Worm (Caenorhabditis elegans) whole organism, L2 larva: ENCODE measurements around the gene prx-3.
A peak's percentile ranks its signal among the peaks of the same experiment; 100 is the strongest.

Experiments used
- C34F6.9 ChIP-seq: fragments of 150-350 bp; optimal IDR thresholded peaks from 2 replicates; lab custom pipeline; 2014; ENCODE audit warnings: missing biosample characterization, missing genetic modification characterization
- F13H6.1 ChIP-seq: sonication (generic microtip); optimal IDR thresholded peaks from 2 replicates; lab custom pipeline; 2016; ENCODE audit warnings: missing genetic modification characterization, missing compliant biosample characterization
- R02D3.7 ChIP-seq: fragments of 150-350 bp; optimal IDR thresholded peaks from 2 replicates; lab custom pipeline; 2014; ENCODE audit warnings: missing biosample characterization, missing genetic modification characterization
- Y55F3AM.14 ChIP-seq: fragments of 200-800 bp; sonication (Bioruptor generic); optimal IDR thresholded peaks from 2 replicates; lab custom pipeline; 2018; ENCODE audit warnings: mild to moderate bottlenecking, missing genetic modification characterization, missing compliant biosample characterization
- ZK546.5 ChIP-seq: sonication (generic microtip); optimal IDR thresholded peaks from 2 replicates; lab custom pipeline; 2017; ENCODE audit warnings: missing biosample characterization, missing genetic modification characterization
- aly-2 ChIP-seq: fragments of 150-350 bp; optimal IDR thresholded peaks from 2 replicates; lab custom pipeline; 2014; ENCODE audit warnings: missing biosample characterization, missing genetic modification characterization
- ama-1 ChIP-seq: fragments of 150-350 bp; optimal IDR thresholded peaks from 2 replicates; lab custom pipeline; 2018; ENCODE audit warnings: inconsistent platforms
- blmp-1 ChIP-seq: sonication (generic microtip); optimal IDR thresholded peaks from 2 replicates; lab custom pipeline; 2017; ENCODE audit warnings: missing genetic modification characterization, mild to moderate bottlenecking, missing compliant biosample characterization, antibody characterized with exemption, moderate library complexity; ENCODE audit not compliant: insufficient read depth
- ceh-16 ChIP-seq: fragments of 150-350 bp; optimal IDR thresholded peaks from 2 replicates; lab custom pipeline; 2014; ENCODE audit warnings: missing biosample characterization, missing genetic modification characterization
- crh-2 ChIP-seq: sonication (generic microtip); optimal IDR thresholded peaks from 2 replicates; lab custom pipeline; 2017; ENCODE audit warnings: missing biosample characterization, missing genetic modification characterization
- dmd-4 ChIP-seq: sonication (generic microtip); optimal IDR thresholded peaks from 2 replicates; lab custom pipeline; 2017; ENCODE audit warnings: missing biosample characterization, missing genetic modification characterization
- egl-27 ChIP-seq: sonication (generic microtip); optimal IDR thresholded peaks from 3 replicates; lab custom pipeline; 2017; ENCODE audit warnings: missing biosample characterization, missing genetic modification reagents, missing genetic modification characterization
- elt-1 ChIP-seq: fragments of 150-350 bp; optimal IDR thresholded peaks from 2 replicates; lab custom pipeline; 2014; ENCODE audit warnings: missing biosample characterization, missing genetic modification characterization
- fos-1 ChIP-seq: fragments of 150-350 bp; optimal IDR thresholded peaks from 2 replicates; lab custom pipeline; 2014; ENCODE audit warnings: missing biosample characterization, missing genetic modification characterization
- gmeb-1 ChIP-seq: fragments of 150-350 bp; optimal IDR thresholded peaks from 2 replicates; lab custom pipeline; 2014; ENCODE audit warnings: missing biosample characterization, missing genetic modification characterization
- lin-11 ChIP-seq: fragments of 150-350 bp; sonication (generic microtip); optimal IDR thresholded peaks from 2 replicates; lab custom pipeline; 2014; ENCODE audit warnings: missing biosample characterization, missing genetic modification characterization, inconsistent platforms, mixed read lengths
- lin-13 ChIP-seq: fragments of 150-350 bp; optimal IDR thresholded peaks from 2 replicates; lab custom pipeline; 2014; ENCODE audit warnings: missing biosample characterization, missing genetic modification reagents, missing genetic modification characterization
- lsy-2 ChIP-seq, 2 experiments: fragments of 150-350 bp in 1 of 2; sonication (generic microtip) in 1 of 2; optimal IDR thresholded peaks; 2 replicates each; lab custom pipeline; 2014 to 2017; ENCODE audit warnings: missing biosample characterization in 2 of 2, missing genetic modification characterization in 2 of 2
- mab-5 ChIP-seq: fragments of 150-350 bp; optimal IDR thresholded peaks from 2 replicates; lab custom pipeline; 2014; ENCODE audit warnings: missing biosample characterization, missing genetic modification characterization
- mdl-1 ChIP-seq, 2 experiments: fragments of 150-350 bp in 1 of 2; sonication (generic microtip) in 1 of 2; optimal IDR thresholded peaks; 2 replicates each; lab custom pipeline; 2017; ENCODE audit warnings: missing biosample characterization in 2 of 2, missing genetic modification characterization in 2 of 2
- nhr-10 ChIP-seq: sonication (generic microtip); optimal IDR thresholded peaks from 2 replicates; lab custom pipeline; 2017; ENCODE audit warnings: missing biosample characterization, missing genetic modification characterization
- nhr-11 ChIP-seq: fragments of 150-350 bp; optimal IDR thresholded peaks from 2 replicates; lab custom pipeline; 2014; ENCODE audit warnings: missing biosample characterization, missing genetic modification characterization
- nhr-12 ChIP-seq: fragments of 150-350 bp; optimal IDR thresholded peaks from 2 replicates; lab custom pipeline; 2014; ENCODE audit warnings: missing biosample characterization, missing genetic modification characterization
- nhr-129 ChIP-seq: fragments of 150-350 bp; optimal IDR thresholded peaks from 2 replicates; lab custom pipeline; 2014; ENCODE audit warnings: missing biosample characterization, missing genetic modification characterization
- nhr-21 ChIP-seq: fragments of 150-350 bp; optimal IDR thresholded peaks from 2 replicates; lab custom pipeline; 2014; ENCODE audit warnings: missing biosample characterization, missing genetic modification characterization
- nhr-23 ChIP-seq: fragments of 150-350 bp; optimal IDR thresholded peaks from 2 replicates; lab custom pipeline; 2014; ENCODE audit warnings: missing biosample characterization, missing genetic modification reagents, missing genetic modification characterization
- nhr-237 ChIP-seq: fragments of 150-350 bp; optimal IDR thresholded peaks from 2 replicates; lab custom pipeline; 2014; ENCODE audit warnings: missing biosample characterization, missing genetic modification characterization
- nhr-25 ChIP-seq: fragments of 150-350 bp; sonication (generic microtip); optimal IDR thresholded peaks from 3 replicates; lab custom pipeline; 2014; ENCODE audit warnings: missing biosample characterization, missing genetic modification characterization
- nhr-6 ChIP-seq: fragments of 150-350 bp; optimal IDR thresholded peaks from 2 replicates; lab custom pipeline; 2014; ENCODE audit warnings: missing biosample characterization, missing genetic modification characterization
- peb-1 ChIP-seq: fragments of 150-350 bp; optimal IDR thresholded peaks from 2 replicates; lab custom pipeline; 2014; ENCODE audit warnings: missing biosample characterization, missing genetic modification characterization
- sma-3 ChIP-seq: sonication (generic microtip); optimal IDR thresholded peaks from 2 replicates; lab custom pipeline; 2016; ENCODE audit warnings: missing genetic modification reagents, missing genetic modification characterization, missing compliant biosample characterization
- sma-9 ChIP-seq, 2 experiments: fragments of 150-350 bp in 1 of 2; sonication (generic microtip) in 1 of 2; optimal IDR thresholded peaks; 2 replicates each; lab custom pipeline; 2014 to 2016; ENCODE audit warnings: missing genetic modification characterization in 2 of 2, mild to moderate bottlenecking in 1 of 2, missing biosample characterization in 1 of 2, missing compliant biosample characterization in 1 of 2, missing genetic modification reagents in 1 of 2, moderate library complexity in 1 of 2
- unc-39 ChIP-seq: fragments of 150-350 bp; optimal IDR thresholded peaks from 2 replicates; lab custom pipeline; 2014; ENCODE audit warnings: missing biosample characterization, missing genetic modification characterization
- unc-55 ChIP-seq: fragments of 150-350 bp; sonication (generic microtip); optimal IDR thresholded peaks from 3 replicates; lab custom pipeline; 2014; ENCODE audit warnings: missing biosample characterization, missing genetic modification reagents, missing genetic modification characterization
- ztf-1 ChIP-seq: fragments of 200-800 bp; sonication (Bioruptor generic); conservative IDR thresholded peaks from 2 replicates; pipeline ENCODE4 v1.3.6; 2022; ENCODE audit warnings: missing genetic modification characterization, missing compliant biosample characterization

prx-3 gene

DNA sequence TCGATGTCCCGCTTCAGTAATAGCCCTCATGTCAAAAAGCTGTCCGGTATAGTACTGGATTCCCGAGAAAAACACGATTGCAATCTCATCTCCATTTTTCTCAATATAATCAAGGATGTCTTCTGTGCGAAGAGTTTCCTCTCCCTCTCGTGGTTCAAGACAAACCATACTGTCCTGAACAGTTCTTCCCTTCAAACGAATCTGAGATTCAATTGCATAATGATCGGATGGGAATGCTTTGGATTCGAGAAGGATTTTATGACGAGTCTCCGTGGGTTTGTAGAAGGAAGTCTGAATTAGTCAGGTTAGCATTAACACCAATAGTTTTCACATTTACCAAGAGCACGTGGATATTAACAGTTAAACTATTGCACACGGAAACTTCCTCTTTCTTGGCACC lies 4.8 kb downstream of the prx-3 start:
- TF ChIP-seq lin-11 (tag; lab: Kevin White, UChicago) (no peak), unc-55 (GFP tag; lab: Kevin White, UChicago) (no peak), nhr-12 (tag; lab: Kevin White, UChicago) (no peak)

DNA sequence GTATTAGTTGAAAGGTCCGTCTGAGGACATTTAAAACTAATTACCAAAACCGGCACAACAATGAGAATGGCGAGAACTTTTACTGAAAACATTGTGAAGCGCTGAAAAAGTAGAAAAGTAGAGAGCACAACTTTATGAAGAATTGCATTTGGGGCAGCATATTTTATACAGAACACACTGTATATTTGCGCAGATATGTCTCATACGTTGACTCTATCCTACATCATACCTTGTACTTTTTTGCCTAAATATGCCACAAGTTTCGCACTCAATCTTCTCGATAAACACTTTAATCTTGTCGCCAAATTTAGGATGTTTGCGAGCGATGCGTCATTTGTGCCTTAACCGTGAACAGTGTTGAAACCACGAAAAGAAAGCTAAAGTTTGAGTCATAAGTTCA lies 9.4 kb downstream of the prx-3 start, which contains the start of gene C15H9.11:
Gene C15H9.11, minus strand, starts transcription at position 101 of the 400 bp plus-strand sequence.
- no peak for TF ChIP-seq nhr-129 (tag; lab: Kevin White, UChicago)
- no peak for TF ChIP-seq unc-39 (tag; lab: Kevin White, UChicago)

DNA sequence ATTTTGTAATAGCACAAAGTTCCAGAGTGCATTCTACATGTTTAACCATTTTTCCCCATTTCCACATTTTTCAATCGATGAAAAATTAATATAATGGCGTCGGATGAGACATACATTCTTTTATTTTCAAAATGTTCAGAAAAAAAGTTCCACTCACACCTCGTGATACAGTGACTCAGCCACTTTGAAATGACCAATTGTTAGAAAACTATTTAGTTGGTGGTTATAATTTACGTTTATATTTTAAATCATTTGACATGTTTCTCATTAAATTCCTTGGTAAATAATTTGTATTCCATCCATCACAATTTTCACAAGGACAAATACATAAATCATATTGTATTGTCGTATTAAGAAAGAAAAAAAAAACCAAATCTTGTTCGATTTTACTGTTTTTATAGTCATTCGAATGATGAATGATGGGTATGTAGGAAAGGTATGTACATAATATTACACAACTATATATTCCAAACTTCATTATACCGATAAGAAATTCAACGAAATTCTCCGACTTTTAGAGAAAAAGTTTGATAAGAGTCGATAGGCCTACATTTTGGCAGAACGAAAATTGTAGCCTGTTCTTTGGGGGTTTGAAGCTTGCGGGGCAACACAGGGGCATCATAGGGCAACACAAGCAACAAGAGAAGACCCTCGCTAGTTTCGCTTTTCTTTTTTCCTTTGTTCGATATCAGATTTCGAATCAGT lies 12.2 kb downstream of the prx-3 start:
- TF ChIP-seq ztf-1 (GFP tag; lab: Robert Waterston, UW) (no peak), blmp-1 (peak; percentile 16), nhr-21 (tag; lab: Kevin White, UChicago) (no peak), nhr-25 (tag; lab: Kevin White, UChicago) (peak; percentile 48), nhr-23 (tag; lab: Kevin White, UChicago) (no peak), unc-55 (GFP tag; lab: Kevin White, UChicago) (no peak), aly-2 (tag; lab: Kevin White, UChicago) (no peak), nhr-10 (tag; lab: Kevin White, UChicago) (no peak), fos-1 (tag; lab: Kevin White, UChicago) (peak; percentile 65), nhr-129 (tag; lab: Kevin White, UChicago) (no peak)
- TF ChIP-seq, all 48 proteins: peak for 3

DNA sequence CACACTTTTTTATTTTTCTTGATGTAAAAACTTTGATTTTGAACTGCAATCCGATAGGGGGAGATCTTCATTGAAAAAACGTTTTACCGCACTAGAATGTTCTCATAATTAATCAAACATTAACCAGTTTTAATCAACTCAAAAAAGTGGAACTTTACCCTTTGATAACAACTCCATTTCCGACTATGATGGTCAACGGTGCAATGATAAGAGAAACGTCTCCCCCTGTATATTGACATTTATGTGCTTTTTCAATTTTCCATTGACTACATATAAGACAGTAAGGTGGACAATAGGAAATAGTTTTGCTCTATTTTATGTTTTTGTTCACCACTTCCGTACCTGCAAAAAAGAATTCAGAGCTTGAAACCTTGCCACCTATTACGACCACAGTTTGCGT lies 14.3 kb downstream of the prx-3 start:
- TF ChIP-seq fos-1 (tag; lab: Kevin White, UChicago) (peak; percentile 74), crh-2 (peak; percentile 10), sma-9 (GFP tag; optimal IDR thresholded peaks at IDR 0.05; lab: Kevin White, UChicago) (peak; percentile 44), sma-9 (tag; optimal IDR thresholded peaks at IDR 0.05; lab: Kevin White, UChicago) (no peak), Y55F3AM.14 (GFP tag; lab: Kevin White, UChicago) (no peak), nhr-237 (tag; lab: Kevin White, UChicago) (no peak)
- TF ChIP-seq, all 48 proteins: peak for 3

DNA sequence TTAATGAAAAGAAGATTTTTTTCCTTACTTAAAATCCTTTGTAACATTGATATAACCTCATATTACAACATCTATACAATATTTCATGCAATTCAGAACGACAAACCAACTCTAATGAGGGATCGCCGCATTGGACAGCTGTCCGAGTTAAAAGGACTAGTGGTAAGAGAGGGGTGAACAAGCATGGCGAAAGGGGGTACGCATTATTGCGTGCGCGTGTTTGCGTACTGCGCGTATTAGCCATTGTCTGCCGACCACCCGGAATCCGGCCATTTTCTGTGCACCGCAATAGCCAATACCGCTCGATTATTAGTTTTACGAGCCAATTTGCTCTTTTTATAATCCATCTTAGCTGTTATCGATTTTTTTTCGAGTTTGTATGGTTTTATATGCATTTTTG lies 15.2 kb downstream of the prx-3 start, which contains the start of gene C15H9.4:
Gene C15H9.4, plus strand, starts transcription at position 93 of the 400 bp plus-strand sequence.
- TF ChIP-seq nhr-129 (tag; lab: Kevin White, UChicago) = peak; percentile 19
- TF ChIP-seq lin-11 (tag; lab: Kevin White, UChicago) = peak; percentile 1
- TF ChIP-seq ceh-16 (tag; lab: Kevin White, UChicago) = no peak
- peak; percentile 60 for TF ChIP-seq unc-55 (GFP tag; lab: Kevin White, UChicago)
- TF ChIP-seq ama-1 (lab: Kevin White, UChicago) = no peak
- TF ChIP-seq mab-5 (tag; lab: Kevin White, UChicago) = peak; percentile 3
- TF ChIP-seq F13H6.1 = peak; percentile 64
- TF ChIP-seq mdl-1 (tag; optimal IDR thresholded peaks at IDR 0.05; lab: Kevin White, UChicago) = peak in 1 of 2 experiments; percentile 16
- peak; percentile 56 for TF ChIP-seq C34F6.9 (tag; lab: Kevin White, UChicago)
- TF ChIP-seq egl-27 (tag; lab: Kevin White, UChicago) = peak; percentile 10
- peak; percentile 3 for TF ChIP-seq sma-3 (GFP tag; lab: Kevin White, UChicago)
- peak in 1 of 2 experiments; percentile 31 for TF ChIP-seq lsy-2 (tag; optimal IDR thresholded peaks at IDR 0.05; lab: Kevin White, UChicago)
- TF ChIP-seq sma-9 (GFP tag; optimal IDR thresholded peaks at IDR 0.05; lab: Kevin White, UChicago) = peak; percentile 45
- no peak for TF ChIP-seq sma-9 (tag; optimal IDR thresholded peaks at IDR 0.05; lab: Kevin White, UChicago)
- no peak for TF ChIP-seq dmd-4
- TF ChIP-seq lin-13 (GFP tag; lab: Kevin White, UChicago) = peak; percentile 27
- TF ChIP-seq, all 48 proteins: peak for 12

DNA sequence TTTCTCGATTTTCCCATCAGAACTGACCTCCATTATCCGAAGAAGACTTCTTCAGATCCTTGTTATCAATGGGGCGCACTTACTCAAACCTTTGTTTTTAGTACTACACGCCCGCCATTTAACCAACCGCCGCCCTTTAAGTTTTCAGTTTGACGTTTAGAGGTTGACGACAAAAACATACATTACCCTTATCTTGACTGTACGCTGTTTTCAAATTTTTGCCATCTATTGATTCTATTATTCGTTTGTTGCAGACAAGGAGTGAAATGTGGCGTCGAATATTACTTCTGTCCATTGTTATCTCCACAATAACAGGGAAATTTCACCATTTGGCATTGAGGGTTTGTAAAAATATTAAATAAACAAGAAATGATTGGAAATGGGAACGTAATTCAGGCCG lies 19.7 kb downstream of the prx-3 start, which contains the start of gene C15H9.5:
Gene C15H9.5, plus strand, starts transcription at position 255 of the 400 bp plus-strand sequence.
- TF ChIP-seq sma-9 (GFP tag; optimal IDR thresholded peaks at IDR 0.05; lab: Kevin White, UChicago) = no peak
- no peak for TF ChIP-seq sma-9 (tag; optimal IDR thresholded peaks at IDR 0.05; lab: Kevin White, UChicago)
- TF ChIP-seq gmeb-1 (tag; lab: Kevin White, UChicago) = no peak
- TF ChIP-seq nhr-6 = no peak
- no peak for TF ChIP-seq peb-1 (tag; lab: Kevin White, UChicago)
- no peak for TF ChIP-seq nhr-12 (tag; lab: Kevin White, UChicago)
- TF ChIP-seq ZK546.5 (tag; lab: Kevin White, UChicago) = no peak
- no peak for TF ChIP-seq nhr-11 (tag; lab: Kevin White, UChicago)
- TF ChIP-seq nhr-129 (tag; lab: Kevin White, UChicago) = peak; percentile 14
- TF ChIP-seq C34F6.9 (tag; lab: Kevin White, UChicago) = peak; percentile 7
- TF ChIP-seq R02D3.7 (tag; lab: Kevin White, UChicago) = no peak
- TF ChIP-seq elt-1 (tag; lab: Kevin White, UChicago) = no peak
- TF ChIP-seq Y55F3AM.14 (GFP tag; lab: Kevin White, UChicago) = no peak
- TF ChIP-seq fos-1 (tag; lab: Kevin White, UChicago) = no peak
- no peak for TF ChIP-seq F13H6.1
